Fruit fly (Drosophila melanogaster): Measurements from ENCODE around the gene CG14625.

CG14625 gene

DNA sequence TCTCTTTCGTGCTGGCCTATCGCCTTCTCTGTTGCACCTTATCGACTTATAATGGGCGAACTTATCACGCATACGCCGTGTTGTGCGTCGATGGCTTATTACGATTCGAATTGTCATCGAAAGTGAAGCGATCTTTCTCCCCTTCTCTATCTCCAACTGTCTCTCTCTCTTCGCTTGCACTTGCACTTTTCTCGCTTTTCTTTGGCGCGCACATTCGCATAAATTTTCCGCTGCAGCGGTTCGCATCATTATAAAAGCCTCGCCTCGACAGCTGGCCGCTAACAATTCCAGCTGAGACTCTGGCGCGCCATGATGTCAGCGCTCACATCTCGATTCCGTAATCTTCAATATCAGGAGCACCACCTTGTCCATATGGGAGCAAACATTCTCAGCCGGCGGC lies at the start of gene CG14625:
TSS of gene CG14625 (plus strand) at position 301 of the 400 bp plus-strand sequence.
- TF ChIP-seq psq (optimal IDR thresholded peaks at IDR 0.05) (no peak), EcR (GFP tag; optimal IDR thresholded peaks at IDR 0.05) (no peak), CG8478 (optimal IDR thresholded peaks at IDR 0.05) (no peak), usp (GFP tag; optimal IDR thresholded peaks at IDR 0.05) (no peak), Dll (optimal IDR thresholded peaks at IDR 0.05) (no peak)

- TF ChIP-seq psq (optimal IDR thresholded peaks at IDR 0.05), result no peak
- no peak for TF ChIP-seq CG8478 (optimal IDR thresholded peaks at IDR 0.05)
- no peak for TF ChIP-seq EcR (GFP tag; optimal IDR thresholded peaks at IDR 0.05)
- TF ChIP-seq Dll (optimal IDR thresholded peaks at IDR 0.05), result no peak
- TF ChIP-seq pan (optimal IDR thresholded peaks at IDR 0.05), result no peak
- TF ChIP-seq usp (GFP tag; optimal IDR thresholded peaks at IDR 0.05), result no peak
Measured at dm6 chrX:1161913-1162439, 37.4 kb upstream of the CG14625 start, which contains the start of gene eIF4E7. Gene eIF4E7 (minus strand): TSS chrX:1162389.

dm6 chrX:1170117-1170878 lies 29.0 kb upstream of the CG14625 start, which contains the start of gene CG11378:
Gene CG11378 (plus strand): TSS chrX:1170828.
- TF ChIP-seq Dll (optimal IDR thresholded peaks at IDR 0.05), result no peak
- TF ChIP-seq usp (GFP tag; optimal IDR thresholded peaks at IDR 0.05), result no peak
- no peak for TF ChIP-seq pan (optimal IDR thresholded peaks at IDR 0.05)
- no peak for TF ChIP-seq psq (optimal IDR thresholded peaks at IDR 0.05)
- TF ChIP-seq EcR (GFP tag; optimal IDR thresholded peaks at IDR 0.05), result no peak
- no peak for TF ChIP-seq CG8478 (optimal IDR thresholded peaks at IDR 0.05)

- TF ChIP-seq psq (optimal IDR thresholded peaks at IDR 0.05) (no peak), Dll (optimal IDR thresholded peaks at IDR 0.05) (no peak), usp (GFP tag; optimal IDR thresholded peaks at IDR 0.05) (no peak), pan (optimal IDR thresholded peaks at IDR 0.05) (no peak), CG8478 (optimal IDR thresholded peaks at IDR 0.05) (no peak), EcR (GFP tag; optimal IDR thresholded peaks at IDR 0.05) (no peak)
Measured at dm6 chrX:1171018-1171417, 28.3 kb upstream of the CG14625 start.

DNA sequence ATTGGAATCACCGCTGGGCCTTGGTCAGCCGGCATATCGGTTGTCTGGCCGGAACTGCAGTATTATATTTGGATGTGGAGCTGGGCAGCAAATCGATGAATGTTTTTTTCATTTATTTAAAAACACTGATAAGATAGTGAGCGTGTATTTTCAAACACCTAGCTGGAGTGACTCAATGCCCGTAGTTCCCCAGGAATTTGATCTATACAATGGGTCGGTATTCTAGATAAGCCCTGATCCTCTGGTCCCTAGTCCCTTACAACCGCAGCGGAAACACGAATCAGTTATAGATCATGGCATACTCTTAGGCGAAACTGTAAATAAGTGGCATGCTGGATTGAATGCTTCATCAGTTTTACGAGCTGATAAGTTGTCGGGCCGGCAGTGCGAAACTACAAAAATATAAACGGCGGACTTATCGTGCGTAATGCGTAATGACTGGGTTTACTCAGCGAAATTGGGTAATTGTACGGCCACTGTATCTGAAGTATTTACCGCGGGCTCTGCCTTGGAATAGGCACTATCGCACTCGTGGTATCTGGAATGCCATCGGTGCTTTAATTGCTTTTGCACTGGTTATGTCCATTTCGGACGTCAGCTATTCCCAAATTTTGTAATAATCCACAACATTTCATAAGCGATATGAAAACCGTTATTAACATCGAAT lies 26.5 kb upstream of the CG14625 start:
- TF ChIP-seq CG8478 (optimal IDR thresholded peaks at IDR 0.05), result no peak
- TF ChIP-seq psq (optimal IDR thresholded peaks at IDR 0.05), result no peak
- TF ChIP-seq pan (optimal IDR thresholded peaks at IDR 0.05), result no peak
- TF ChIP-seq EcR (GFP tag; optimal IDR thresholded peaks at IDR 0.05), result no peak
- no peak for TF ChIP-seq usp (GFP tag; optimal IDR thresholded peaks at IDR 0.05)
- TF ChIP-seq Dll (optimal IDR thresholded peaks at IDR 0.05), result no peak

DNA sequence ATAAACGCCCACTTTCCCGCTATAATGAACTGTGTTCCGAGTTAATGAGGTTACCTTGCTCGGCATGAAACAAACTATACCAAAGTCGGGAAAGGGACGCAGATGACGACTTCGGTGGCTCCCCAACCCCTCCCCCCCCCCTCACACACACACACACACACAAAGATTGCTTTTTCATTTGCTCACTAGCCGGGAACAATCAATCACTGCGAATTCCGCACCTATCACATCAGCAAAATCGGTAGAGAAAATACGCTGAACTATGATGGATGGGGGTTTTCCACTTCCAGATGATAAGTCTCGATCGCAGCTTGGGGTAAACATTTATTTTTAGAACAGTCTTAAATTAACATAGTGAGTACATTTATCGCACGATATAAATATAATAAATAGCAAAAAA lies 25.8 kb upstream of the CG14625 start:
- no peak for TF ChIP-seq psq (optimal IDR thresholded peaks at IDR 0.05)
- TF ChIP-seq Dll (optimal IDR thresholded peaks at IDR 0.05), result no peak
- no peak for TF ChIP-seq EcR (GFP tag; optimal IDR thresholded peaks at IDR 0.05)
- no peak for TF ChIP-seq usp (GFP tag; optimal IDR thresholded peaks at IDR 0.05)
- no peak for TF ChIP-seq pan (optimal IDR thresholded peaks at IDR 0.05)
- TF ChIP-seq CG8478 (optimal IDR thresholded peaks at IDR 0.05), result no peak

DNA sequence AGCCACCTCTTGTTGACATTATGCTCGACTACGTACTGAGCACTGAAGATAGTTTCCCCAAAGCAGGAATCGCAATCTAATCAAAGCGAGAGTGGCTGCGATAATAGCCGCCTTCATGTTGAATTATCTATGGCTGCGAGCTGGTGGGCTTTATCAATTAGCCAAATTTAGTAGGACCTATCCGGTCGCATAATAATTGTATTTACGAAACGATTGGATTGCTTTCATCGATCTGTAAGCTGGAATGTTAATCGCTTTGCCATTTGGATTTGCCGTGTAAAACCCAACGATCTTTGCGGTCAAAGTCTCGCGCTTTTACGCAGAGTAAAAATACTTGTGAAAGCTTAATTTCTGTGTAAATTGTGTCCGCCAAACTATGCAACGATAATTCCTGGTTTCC lies 23.4 kb upstream of the CG14625 start, which contains the start of gene CG11384:
TSS of gene CG11384 (minus strand) at position 43 of the 400 bp plus-strand sequence.
- TF ChIP-seq EcR (GFP tag; optimal IDR thresholded peaks at IDR 0.05) (no peak), usp (GFP tag; optimal IDR thresholded peaks at IDR 0.05) (no peak), Dll (optimal IDR thresholded peaks at IDR 0.05) (no peak), CG8478 (optimal IDR thresholded peaks at IDR 0.05) (no peak), pan (optimal IDR thresholded peaks at IDR 0.05) (no peak), psq (optimal IDR thresholded peaks at IDR 0.05) (no peak)

DNA sequence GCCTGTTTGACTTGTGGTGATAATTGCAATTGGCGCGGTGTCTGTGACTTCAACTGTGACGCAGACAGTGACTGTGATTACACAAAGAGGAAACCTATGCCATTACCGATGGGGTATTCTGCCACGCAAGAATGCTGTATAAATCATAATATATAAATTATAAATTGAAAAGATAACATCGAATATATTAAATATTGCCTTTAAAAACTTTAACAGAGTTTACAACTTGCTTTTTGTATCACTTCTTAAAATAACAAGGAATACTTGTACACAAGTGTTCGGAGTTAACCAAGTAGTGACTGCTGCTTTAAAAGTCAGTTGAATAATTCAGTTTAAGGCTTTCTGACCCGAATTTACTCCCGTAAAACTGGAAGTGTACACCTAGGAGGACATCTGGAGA lies 19.5 kb upstream of the CG14625 start, which contains the start of gene CG11379:
TSS of gene CG11379 (plus strand) at position 301 of the 400 bp plus-strand sequence.
- TF ChIP-seq Dll (optimal IDR thresholded peaks at IDR 0.05), result no peak
- TF ChIP-seq psq (optimal IDR thresholded peaks at IDR 0.05), result no peak

dm6 chrX:1180865-1181264 lies 18.5 kb upstream of the CG14625 start:
- TF ChIP-seq CG8478 (optimal IDR thresholded peaks at IDR 0.05), result no peak
- no peak for TF ChIP-seq psq (optimal IDR thresholded peaks at IDR 0.05)
- no peak for TF ChIP-seq Dll (optimal IDR thresholded peaks at IDR 0.05)
- no peak for TF ChIP-seq EcR (GFP tag; optimal IDR thresholded peaks at IDR 0.05)
- TF ChIP-seq usp (GFP tag; optimal IDR thresholded peaks at IDR 0.05), result no peak
- no peak for TF ChIP-seq pan (optimal IDR thresholded peaks at IDR 0.05)

dm6 chrX:1181320-1181719 lies 18.0 kb upstream of the CG14625 start, which contains the start of gene CG14627:
Gene CG14627 (plus strand): TSS chrX:1181620.
- TF ChIP-seq psq (optimal IDR thresholded peaks at IDR 0.05) (no peak), EcR (GFP tag; optimal IDR thresholded peaks at IDR 0.05) (no peak), CG8478 (optimal IDR thresholded peaks at IDR 0.05) (no peak), pan (optimal IDR thresholded peaks at IDR 0.05) (no peak), usp (GFP tag; optimal IDR thresholded peaks at IDR 0.05) (no peak), Dll (optimal IDR thresholded peaks at IDR 0.05) (no peak)

- no peak for TF ChIP-seq EcR (GFP tag; optimal IDR thresholded peaks at IDR 0.05)
Measured at dm6 chrX:1183742-1184141, 15.6 kb upstream of the CG14625 start.

DNA sequence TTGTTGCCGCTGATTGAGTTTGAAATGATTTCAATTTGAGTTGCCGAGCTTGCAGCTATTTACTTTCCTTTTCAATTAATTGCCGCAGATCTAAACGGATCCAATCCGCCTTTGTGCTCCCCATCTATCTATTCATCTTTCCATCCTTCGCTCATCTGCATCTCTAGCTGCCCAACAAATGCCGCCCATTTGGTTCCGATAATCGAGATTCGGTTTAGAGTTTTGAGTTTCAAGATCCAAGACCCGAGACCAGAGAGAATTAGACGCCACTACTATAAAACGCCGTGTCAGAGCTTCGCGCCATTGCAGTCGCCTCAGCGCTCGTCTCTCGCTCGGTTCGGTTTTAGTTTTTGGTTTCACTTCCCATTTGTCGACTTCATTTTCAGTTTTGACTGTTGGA lies 14.9 kb upstream of the CG14625 start, which contains the start of gene CG14626:
TSS of gene CG14626 (plus strand) at position 301 of the 400 bp plus-strand sequence.
- no peak for TF ChIP-seq EcR (GFP tag; optimal IDR thresholded peaks at IDR 0.05)
- no peak for TF ChIP-seq pan (optimal IDR thresholded peaks at IDR 0.05)
- TF ChIP-seq usp (GFP tag; optimal IDR thresholded peaks at IDR 0.05), result no peak
